Fruit fly (Drosophila melanogaster) whole organism: ENCODE results near the gene CG15406.

Source experiments
- CG8478 ChIP-seq: fragments of >200 bp; optimal IDR thresholded peaks from 2 replicates; lab custom pipeline; 2018; ENCODE audit warnings: inconsistent platforms
- EcR ChIP-seq, 2 experiments: fragments of >200 bp; optimal IDR thresholded peaks; 2 replicates each; lab custom pipeline; 2017; ENCODE audit warnings: missing biosample characterization in 2 of 2, missing genetic modification characterization in 2 of 2, missing genetic modification reagents in 2 of 2
- pan ChIP-seq: fragments of >200 bp; optimal IDR thresholded peaks from 2 replicates; lab custom pipeline; 2017
- psq ChIP-seq: fragments of >200 bp; optimal IDR thresholded peaks from 2 replicates; lab custom pipeline; 2017
- usp ChIP-seq: fragments of >200 bp; optimal IDR thresholded peaks from 2 replicates; lab custom pipeline; 2017; ENCODE audit warnings: missing biosample characterization, missing genetic modification characterization, mixed read lengths

DNA sequence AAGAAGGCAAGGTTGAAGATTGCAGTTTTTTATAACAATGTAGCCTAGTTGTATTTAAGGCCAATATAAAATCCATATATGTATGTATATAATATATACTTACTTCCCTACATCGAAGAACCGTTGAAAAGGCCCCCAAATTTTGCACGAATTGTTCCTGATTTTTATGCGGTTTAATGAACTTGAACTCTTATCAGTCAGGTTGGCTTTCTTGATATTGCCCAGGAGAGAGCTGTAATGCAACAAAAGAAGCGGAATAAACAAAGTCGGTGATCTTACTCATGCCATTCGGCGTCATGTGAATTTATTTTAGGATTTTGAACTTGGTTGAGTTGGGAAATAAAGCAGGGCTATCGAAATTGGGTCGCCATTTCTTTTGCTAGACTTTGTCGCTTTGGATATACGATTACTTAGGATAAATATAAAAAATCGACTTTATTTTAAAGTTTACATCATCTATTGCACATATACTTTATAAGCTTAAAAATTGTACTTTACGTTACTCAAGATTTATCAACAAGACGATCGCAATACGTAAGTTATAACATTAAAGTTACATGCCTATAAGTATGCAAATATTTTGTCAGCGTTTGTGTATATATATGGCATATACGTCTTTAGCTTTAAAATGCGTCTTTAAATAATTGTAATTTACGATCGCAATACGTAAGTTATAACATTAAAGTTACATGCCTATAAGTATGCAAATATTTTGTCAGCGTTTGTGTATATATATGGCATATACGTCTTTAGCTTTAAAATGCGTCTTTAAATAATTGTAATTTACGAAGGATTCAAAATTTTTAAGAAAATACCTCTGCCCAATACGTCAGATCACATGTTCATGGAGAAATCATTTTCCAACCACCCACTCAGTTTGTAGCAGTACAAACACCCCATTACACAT lies 48.0 kb downstream of the CG15406 start, which contains the start of gene CG8838:
- no peak for TF ChIP-seq CG8478 (lab: Kevin White, UChicago)
- no peak for TF ChIP-seq EcR (GFP tag; optimal IDR thresholded peaks at IDR 0.05; lab: Kevin White, UChicago)
- TF ChIP-seq usp (GFP tag; lab: Kevin White, UChicago), result no peak
- no peak for TF ChIP-seq psq
- TF ChIP-seq pan (lab: Kevin White, UChicago), result no peak
